Worm (Caenorhabditis elegans) whole organism, L4 larva: Measurements from ENCODE around the gene F42C5.5.
"Not testable (repeated sequence)": the region's sequence is repeated elsewhere in the genome, so short reads cannot be mapped to it uniquely, and the experiment has no call there.

ENCODE experiments used
- F10B5.3 ChIP-seq: sonication (generic microtip); optimal IDR thresholded peaks from 2 replicates; lab custom pipeline; 2016; ENCODE audit warnings: mild to moderate bottlenecking, missing genetic modification characterization, missing compliant biosample characterization
- F49E8.2 ChIP-seq: sonication (generic microtip); optimal IDR thresholded peaks from 2 replicates; lab custom pipeline; 2016; ENCODE audit warnings: missing compliant biosample characterization, mild to moderate bottlenecking, missing genetic modification characterization, borderline replicate concordance
- Y5F2A.4 ChIP-seq: fragments of 200-800 bp; sonication (Bioruptor generic); optimal IDR thresholded peaks from 2 replicates; lab custom pipeline; 2018; ENCODE audit warnings: mild to moderate bottlenecking, missing genetic modification characterization, missing compliant biosample characterization
- Y75B8A.6 ChIP-seq: fragments of 200-800 bp; sonication (Bioruptor generic); IDR thresholded peaks from 2 replicates; pipeline ENCODE4 v1.3.6; 2022; ENCODE audit warnings: missing genetic modification reagents, missing genetic modification characterization, missing compliant biosample characterization
- ceh-28 ChIP-seq: fragments of 150-350 bp; optimal IDR thresholded peaks from 2 replicates; lab custom pipeline; 2014; ENCODE audit warnings: missing biosample characterization, missing genetic modification reagents, missing genetic modification characterization
- ctbp-1 ChIP-seq: fragments of 200-800 bp; sonication (Bioruptor generic); IDR thresholded peaks from 2 replicates; pipeline ENCODE4 v1.3.6; 2022; ENCODE audit warnings: missing genetic modification reagents, missing genetic modification characterization, missing compliant biosample characterization
- daf-16 ChIP-seq, 3 experiments: sonication (generic microtip); optimal IDR thresholded peaks; 2 replicates each; lab custom pipeline; 2016 to 2017; ENCODE audit warnings: missing genetic modification characterization in 3 of 3, missing genetic modification reagents in 3 of 3, mild to moderate bottlenecking in 2 of 3, missing compliant biosample characterization in 2 of 3, missing biosample characterization in 1 of 3, moderate library complexity in 1 of 3
- daf-8 ChIP-seq: fragments of 200-800 bp; sonication (Bioruptor generic); IDR thresholded peaks from 2 replicates; pipeline ENCODE4 v1.3.6; 2022; ENCODE audit warnings: missing genetic modification characterization, missing compliant biosample characterization
- dmd-6 ChIP-seq: fragments of 200-800 bp; sonication (Bioruptor generic); IDR thresholded peaks from 2 replicates; pipeline ENCODE4 v1.3.6; 2022; ENCODE audit warnings: missing genetic modification reagents, missing genetic modification characterization, missing compliant biosample characterization
- dmd-8 ChIP-seq: fragments of 200-800 bp; sonication (Bioruptor generic); IDR thresholded peaks from 2 replicates; pipeline ENCODE4 v1.3.6; 2022; ENCODE audit warnings: missing genetic modification characterization, missing compliant biosample characterization
- hif-1 ChIP-seq, 2 experiments: sonication (generic microtip); optimal IDR thresholded peaks; 2 replicates each; lab custom pipeline; 2016 to 2017; ENCODE audit warnings: missing compliant biosample characterization in 2 of 2, missing genetic modification characterization in 2 of 2, missing genetic modification reagents in 2 of 2, missing genotype in 2 of 2, mild to moderate bottlenecking in 1 of 2
- hlh-30 ChIP-seq: sonication (generic microtip); optimal IDR thresholded peaks from 2 replicates; lab custom pipeline; 2017; ENCODE audit warnings: antibody characterized with exemption, mild to moderate bottlenecking, missing genetic modification characterization, missing compliant biosample characterization; ENCODE audit not compliant: insufficient read depth
- hmg-1.1 ChIP-seq: fragments of 200-800 bp; sonication (Bioruptor generic); IDR thresholded peaks from 2 replicates; pipeline ENCODE4 v1.3.6; 2022; ENCODE audit warnings: missing genetic modification reagents, missing genetic modification characterization, missing compliant biosample characterization
- lim-7 ChIP-seq: fragments of 200-800 bp; sonication (Bioruptor generic); IDR thresholded peaks from 2 replicates; pipeline ENCODE4 v1.3.6; 2022; ENCODE audit warnings: missing genetic modification characterization, missing compliant biosample characterization
- lin-29 ChIP-seq: fragments of 200-800 bp; sonication (Bioruptor generic); IDR thresholded peaks from 2 replicates; pipeline ENCODE4 v1.3.6; 2022; ENCODE audit warnings: missing genetic modification reagents, missing genetic modification characterization, missing compliant biosample characterization
- lin-38 ChIP-seq: fragments of 200-800 bp; sonication (Bioruptor generic); IDR thresholded peaks from 2 replicates; pipeline ENCODE4 v1.3.6; 2022; ENCODE audit warnings: missing genetic modification reagents, missing genetic modification characterization, missing compliant biosample characterization
- lin-39 ChIP-seq: fragments of 150-350 bp; optimal IDR thresholded peaks from 2 replicates; lab custom pipeline; 2014; ENCODE audit warnings: missing biosample characterization, missing genetic modification reagents, missing genetic modification characterization
- lir-3 ChIP-seq: sonication (generic microtip); optimal IDR thresholded peaks from 2 replicates; lab custom pipeline; 2016; ENCODE audit warnings: mild to moderate bottlenecking, missing genetic modification characterization, missing compliant biosample characterization
- madf-9 ChIP-seq: fragments of 200-800 bp; sonication (Bioruptor generic); conservative IDR thresholded peaks from 2 replicates; pipeline ENCODE4 v1.3.6; 2022; ENCODE audit warnings: missing genetic modification reagents, missing genetic modification characterization, missing compliant biosample characterization
- mdl-1 ChIP-seq, 2 experiments: fragments of 150-350 bp in 1 of 2; sonication (generic microtip) in 1 of 2; optimal IDR thresholded peaks; 2 replicates each; lab custom pipeline; 2014 to 2017; ENCODE audit warnings: missing biosample characterization in 2 of 2, missing genetic modification characterization in 2 of 2
- mes-2 ChIP-seq: sonication (generic microtip); optimal IDR thresholded peaks from 2 replicates; lab custom pipeline; 2016; ENCODE audit warnings: missing genotype, mild to moderate bottlenecking, missing genetic modification characterization, missing compliant biosample characterization; ENCODE audit not compliant: poor library complexity, severe bottlenecking
- nhr-102 ChIP-seq: sonication (generic microtip); optimal IDR thresholded peaks from 2 replicates; lab custom pipeline; 2016; ENCODE audit warnings: mild to moderate bottlenecking, missing genetic modification characterization, moderate library complexity, missing compliant biosample characterization
- nhr-11 ChIP-seq: fragments of 150-350 bp; optimal IDR thresholded peaks from 2 replicates; lab custom pipeline; 2014; ENCODE audit warnings: missing biosample characterization, missing genetic modification characterization
- nhr-28 ChIP-seq: fragments of 150-350 bp; optimal IDR thresholded peaks from 2 replicates; lab custom pipeline; 2014; ENCODE audit warnings: missing biosample characterization, missing genetic modification characterization
- nhr-42 ChIP-seq: fragments of 200-800 bp; sonication (Bioruptor generic); IDR thresholded peaks from 2 replicates; pipeline ENCODE4 v1.3.6; 2022; ENCODE audit warnings: missing genetic modification characterization, missing compliant biosample characterization
- nhr-48 ChIP-seq: sonication (generic microtip); optimal IDR thresholded peaks from 2 replicates; lab custom pipeline; 2016; ENCODE audit warnings: mild to moderate bottlenecking, missing genetic modification characterization, missing compliant biosample characterization
- nhr-6 ChIP-seq: fragments of 150-350 bp; optimal IDR thresholded peaks from 2 replicates; lab custom pipeline; 2014; ENCODE audit warnings: missing biosample characterization, missing genetic modification characterization
- nhr-77 ChIP-seq: fragments of 150-350 bp; optimal IDR thresholded peaks from 2 replicates; lab custom pipeline; 2014; ENCODE audit warnings: missing biosample characterization, missing genetic modification characterization
- pqm-1 ChIP-seq: sonication (generic microtip); optimal IDR thresholded peaks from 2 replicates; lab custom pipeline; 2017; ENCODE audit warnings: missing biosample characterization, missing genetic modification characterization
- sdz-12 ChIP-seq: fragments of 200-800 bp; sonication (Bioruptor generic); optimal IDR thresholded peaks from 2 replicates; lab custom pipeline; 2018; ENCODE audit warnings: mild to moderate bottlenecking, missing genetic modification characterization, missing compliant biosample characterization
- spr-3 ChIP-seq: fragments of 200-800 bp; sonication (Bioruptor generic); optimal IDR thresholded peaks from 2 replicates; lab custom pipeline; 2018; ENCODE audit warnings: mild to moderate bottlenecking, missing genetic modification characterization, missing compliant biosample characterization
- zfp-2 ChIP-seq: sonication (generic microtip); optimal IDR thresholded peaks from 2 replicates; lab custom pipeline; 2016; ENCODE audit warnings: mild to moderate bottlenecking, missing genetic modification characterization, missing compliant biosample characterization

The F42C5.5 gene

ce11 chrIV:7258253-7258652 lies 35.8 kb downstream of the F42C5.5 start, which contains the start of gene C06E4.6:
Gene C06E4.6, minus strand, starts transcription at chrIV:7258303.
- peak; percentile 96 for TF ChIP-seq nhr-28
- peak; percentile 92 for TF ChIP-seq nhr-102 (tag; lab: Kevin White, UChicago)
- TF ChIP-seq hlh-30 (tag; lab: Kevin White, UChicago), result peak; percentile 62
- TF ChIP-seq nhr-77 (tag; lab: Kevin White, UChicago), result peak; percentile 7
- peak in 1 of 2 experiments; percentile 66 for TF ChIP-seq mdl-1 (tag; optimal IDR thresholded peaks at IDR 0.05; lab: Kevin White, UChicago)
- no peak for TF ChIP-seq daf-8
- TF ChIP-seq dmd-6 (GFP tag; lab: Robert Waterston, UW), result peak; percentile 82
- TF ChIP-seq daf-16 (GFP tag; optimal IDR thresholded peaks at IDR 0.05; lab: Kevin White, UChicago), result no peak
- peak; percentile 23 for TF ChIP-seq daf-16 (tag; optimal IDR thresholded peaks at IDR 0.05; lab: Kevin White, UChicago)
- peak; percentile 43 for TF ChIP-seq pqm-1 (tag; lab: Kevin White, UChicago)
- no peak for TF ChIP-seq nhr-6 (tag; lab: Kevin White, UChicago)

- not testable (repeated sequence) for TF ChIP-seq hif-1 (tag; optimal IDR thresholded peaks at IDR 0.05; lab: Kevin White, UChicago); F10B5.3; zfp-2 (tag; lab: Kevin White, UChicago)
These were observed 39.3 kb downstream of the F42C5.5 start, which contains the start of gene C06E4.5 for ce11 chrIV:7254690-7255089. Gene C06E4.5, plus strand, starts transcription at chrIV:7254990.

DNA sequence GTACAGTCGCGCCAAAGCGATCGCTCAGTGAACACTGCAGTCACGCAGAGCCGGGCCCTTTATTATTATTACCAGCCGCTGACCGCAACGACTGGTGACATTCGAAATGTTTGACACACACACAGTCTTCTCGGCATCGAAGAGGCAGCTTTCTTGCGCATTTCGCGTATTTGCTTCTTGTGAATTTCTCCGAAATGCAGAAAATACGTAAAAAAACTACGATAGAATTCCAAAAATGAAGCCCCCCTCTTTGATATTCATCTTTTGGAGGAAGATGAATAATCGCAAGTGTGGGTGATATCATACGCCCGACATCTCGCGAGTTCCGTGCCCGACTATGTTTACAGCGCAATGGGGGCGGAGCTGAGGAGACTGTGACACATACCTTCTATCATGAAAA lies 40.8 kb downstream of the F42C5.5 start:
- peak; percentile 1 for TF ChIP-seq mes-2
- no peak for TF ChIP-seq Y75B8A.6 (GFP tag; lab: Robert Waterston, UW)
- TF ChIP-seq spr-3 (GFP tag; lab: Kevin White, UChicago), result no peak
- TF ChIP-seq nhr-11, result no peak
- TF ChIP-seq F49E8.2 (tag; lab: Kevin White, UChicago), result peak; percentile 15
- TF ChIP-seq lin-29 (GFP tag; lab: Robert Waterston, UW), result no peak

DNA sequence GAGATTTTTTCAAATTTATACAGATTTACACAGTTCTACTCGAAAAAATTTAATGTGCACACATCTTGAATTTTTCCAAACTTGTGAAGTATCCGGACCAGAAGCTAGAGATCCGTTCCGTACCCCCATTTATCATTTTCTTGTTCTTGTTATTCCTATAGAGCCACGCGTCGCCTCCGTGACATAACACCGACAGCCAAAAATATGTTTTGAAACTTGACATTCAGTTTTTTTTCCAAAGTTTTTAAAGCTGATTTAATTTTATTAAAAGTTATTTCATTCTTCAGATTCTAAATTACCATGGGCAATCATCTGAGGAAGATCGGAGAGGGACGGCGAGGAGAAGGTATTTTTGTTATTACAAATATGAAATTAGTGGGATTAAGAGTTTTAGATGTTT lies 43.9 kb downstream of the F42C5.5 start, which contains the start of gene D2024.18:
D2024.18 (plus strand) TSS at position 301 of the 400 bp plus-strand sequence.
- TF ChIP-seq ctbp-1 (GFP tag; lab: Robert Waterston, UW), result no peak
- TF ChIP-seq lin-39 (tag; lab: Kevin White, UChicago), result no peak
- TF ChIP-seq lir-3 (tag; lab: Kevin White, UChicago), result no peak
- TF ChIP-seq hmg-1.1, result no peak
- no peak for TF ChIP-seq Y75B8A.6 (GFP tag; lab: Robert Waterston, UW)
- no peak for TF ChIP-seq F49E8.2 (tag; lab: Kevin White, UChicago)
- TF ChIP-seq mdl-1 (tag; optimal IDR thresholded peaks at IDR 0.05; lab: Kevin White, UChicago), result no peak
- no peak for TF ChIP-seq dmd-6 (GFP tag; lab: Robert Waterston, UW)
- TF ChIP-seq nhr-48 (tag; lab: Kevin White, UChicago), result no peak
- TF ChIP-seq sdz-12 (GFP tag; lab: Kevin White, UChicago), result no peak
- TF ChIP-seq madf-9 (GFP tag; lab: Robert Waterston, UW), result no peak
- TF ChIP-seq lim-7, result no peak
- TF ChIP-seq dmd-8, result no peak
- no peak for TF ChIP-seq nhr-42
- TF ChIP-seq Y5F2A.4 (GFP tag; lab: Kevin White, UChicago), result no peak
- no peak for TF ChIP-seq zfp-2 (tag; lab: Kevin White, UChicago)

- TF ChIP-seq ceh-28 (tag; lab: Kevin White, UChicago); lin-38 (GFP tag; lab: Robert Waterston, UW); daf-16 (GFP tag; optimal IDR thresholded peaks at IDR 0.05; lab: Kevin White, UChicago); daf-16 (tag; optimal IDR thresholded peaks at IDR 0.05; lab: Kevin White, UChicago): not testable (repeated sequence)
These were observed 46.8 kb downstream of the F42C5.5 start, which contains the start of gene D2024.1 for ce11 chrIV:7247243-7247642. Gene D2024.1, plus strand, starts transcription at chrIV:7247543.
